Fruit fly (Drosophila melanogaster) S2 (cell line): ENCODE data around the gene mat.

ENCODE experiments used
- CG8478 ChIP-seq: fragments of >200 bp; optimal IDR thresholded peaks from 2 replicates; lab custom pipeline; 2018
- CTCF ChIP-seq, 2 experiments: fragments of >200 bp; optimal IDR thresholded peaks; 2 replicates each; lab custom pipeline; 2018

The mat gene

DNA sequence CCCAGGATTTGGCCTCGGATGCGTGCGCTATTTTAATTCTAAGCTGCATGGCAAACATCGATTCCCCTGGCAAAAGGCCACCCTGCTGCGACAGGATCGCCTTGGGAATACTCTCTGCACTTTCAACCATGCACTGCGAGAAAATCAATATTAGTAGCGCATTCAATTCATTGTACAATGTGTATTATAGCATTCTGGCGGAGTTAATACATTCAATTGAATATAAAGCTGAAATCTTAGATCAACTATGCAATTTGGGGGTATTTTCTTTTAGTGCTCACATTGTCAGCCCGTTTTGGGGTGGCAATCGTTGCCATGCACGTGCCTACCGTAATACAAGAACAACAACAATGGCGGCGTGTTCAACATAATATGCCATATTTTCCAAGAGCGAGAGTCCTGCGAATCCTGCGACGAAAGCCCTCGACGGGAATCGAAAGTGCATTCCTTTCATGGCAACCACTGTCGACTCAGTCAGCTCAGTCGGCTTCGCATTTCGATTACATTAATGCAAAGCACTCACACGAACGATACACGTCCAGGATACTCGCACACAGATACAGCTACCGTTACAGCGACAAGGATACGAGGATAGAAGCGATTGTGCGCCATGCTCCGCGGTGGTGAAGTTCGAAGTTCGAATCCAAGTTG is 5.1 kb downstream of the mat start:
- TF ChIP-seq CTCF (optimal IDR thresholded peaks at IDR 0.05; lab: Kevin White, UChicago), result no peak

DNA sequence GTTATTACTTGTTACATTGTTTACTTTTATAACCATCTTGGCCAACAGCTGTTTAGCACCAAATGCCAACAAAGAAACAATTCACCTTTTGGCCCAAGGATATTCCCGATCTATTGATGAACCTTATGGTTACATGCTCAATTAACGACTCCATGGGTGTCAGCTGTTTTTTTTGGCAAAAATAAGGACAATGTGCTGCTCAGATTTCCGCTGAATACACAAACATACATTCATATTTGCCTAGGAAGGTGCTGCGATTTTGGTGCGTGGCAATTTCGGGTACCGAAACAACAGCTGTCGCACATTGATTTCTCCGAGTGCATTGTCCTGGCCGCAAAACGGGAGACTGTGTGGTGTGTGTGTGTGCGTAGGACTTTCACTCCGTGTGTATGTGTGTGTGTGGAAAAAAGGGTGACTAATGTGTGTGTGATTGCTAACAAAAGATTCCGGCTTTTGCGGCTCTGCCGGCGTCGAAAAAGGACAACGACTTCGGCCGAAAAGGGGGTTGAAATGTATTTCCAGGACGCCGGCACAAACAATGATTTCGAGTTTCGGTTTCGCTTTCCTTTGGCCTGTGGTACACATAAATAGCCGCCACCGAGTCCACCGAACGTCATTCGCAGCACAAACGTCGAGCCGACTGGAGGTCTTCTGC is 5.9 kb downstream of the mat start, which contains the start of gene nerfin-1:
Gene nerfin-1 (plus strand): TSS at position 605 of the 655 bp plus-strand sequence.
- no peak for TF ChIP-seq CTCF (optimal IDR thresholded peaks at IDR 0.05; lab: Kevin White, UChicago)
- no peak for TF ChIP-seq CG8478 (lab: Kevin White, UChicago)

dm6 chr3L:912406-913369 is 10.0 kb downstream of the mat start:
- no peak for TF ChIP-seq CG8478 (lab: Kevin White, UChicago)
- TF ChIP-seq CTCF (optimal IDR thresholded peaks at IDR 0.05; lab: Kevin White, UChicago), result no peak

DNA sequence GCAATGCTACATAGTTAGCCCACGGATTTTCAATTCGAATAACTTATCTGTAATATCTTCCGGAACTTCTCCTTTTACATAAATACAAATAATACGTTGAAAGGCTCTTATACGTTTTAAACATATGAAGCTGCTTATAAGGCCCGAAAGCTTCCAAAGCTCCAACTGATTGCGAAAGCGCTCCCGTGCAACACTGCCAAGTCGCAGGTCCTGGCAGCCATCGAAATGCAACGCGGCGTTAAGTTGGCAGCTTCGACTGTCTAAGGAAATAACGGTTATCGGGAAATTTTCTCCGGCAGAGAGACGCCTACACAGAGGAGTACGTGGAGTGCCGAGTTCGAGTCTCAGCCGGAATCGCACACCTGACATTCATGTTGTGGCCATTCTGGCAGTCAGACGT is 11.0 kb downstream of the mat start, which contains the start of gene Glut1:
Gene Glut1 (plus strand): TSS at position 393 of the 400 bp plus-strand sequence.
- TF ChIP-seq CTCF (optimal IDR thresholded peaks at IDR 0.05; lab: Kevin White, UChicago), result no peak
- TF ChIP-seq CG8478 (lab: Kevin White, UChicago), result no peak

dm6 chr3L:914852-915251 is 12.2 kb downstream of the mat start:
- TF ChIP-seq CTCF (optimal IDR thresholded peaks at IDR 0.05; lab: Kevin White, UChicago), result no peak
- no peak for TF ChIP-seq CG8478 (lab: Kevin White, UChicago)

- TF ChIP-seq CG8478 (lab: Kevin White, UChicago) (no peak), CTCF (optimal IDR thresholded peaks at IDR 0.05; lab: Kevin White, UChicago) (no peak)
Observed at dm6 chr3L:917225-917624, 14.5 kb downstream of the mat start.

DNA sequence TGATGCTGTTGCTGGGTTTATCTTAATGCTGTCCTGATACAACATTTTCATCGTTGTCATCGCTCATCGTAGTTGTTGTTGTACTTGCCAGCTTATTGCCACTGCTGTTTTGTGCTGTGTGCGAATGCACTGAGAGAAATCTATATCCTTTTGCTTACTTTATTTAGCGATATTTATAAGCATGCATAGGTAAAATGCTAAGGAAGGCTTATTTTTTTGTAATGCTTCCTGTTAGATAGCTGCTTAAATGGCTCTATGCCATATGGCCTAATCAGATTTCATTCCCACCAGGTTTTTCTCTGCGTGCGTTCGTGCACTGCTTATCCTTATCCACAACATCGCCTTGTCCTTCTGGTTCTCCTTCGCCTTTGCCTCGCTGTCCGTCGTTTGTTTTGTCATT is 49.5 kb downstream of the mat start:
- no peak for TF ChIP-seq CG8478 (lab: Kevin White, UChicago)
- no peak for TF ChIP-seq CTCF (optimal IDR thresholded peaks at IDR 0.05; lab: Kevin White, UChicago)
